Worm (Caenorhabditis elegans): ENCODE measurements around the gene R03G8.1.

DNA sequence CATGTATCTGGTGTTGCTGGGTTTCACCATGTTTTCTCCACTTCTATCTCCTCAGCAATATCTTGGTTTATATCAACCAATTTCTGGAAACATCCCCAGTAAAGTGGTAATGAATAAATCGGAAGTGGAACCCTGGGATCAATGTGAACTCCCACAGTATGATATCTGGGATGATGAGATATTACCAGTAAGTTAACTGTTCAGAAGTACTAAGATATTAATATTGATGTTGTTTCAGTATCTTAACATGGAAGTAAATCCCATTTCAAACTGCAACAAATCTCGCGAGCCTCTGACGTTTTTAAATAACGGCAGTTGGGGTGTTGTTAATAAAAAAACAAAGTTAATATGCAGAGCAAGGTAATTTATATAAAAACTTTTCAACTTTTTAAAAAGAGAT, 6.8 kb downstream of the R03G8.1 start:
- TF ChIP-seq unc-39 (tag; optimal IDR thresholded peaks at IDR 0.05), result no peak
- TF ChIP-seq elt-3 (tag; optimal IDR thresholded peaks at IDR 0.05), result no peak
- no peak for TF ChIP-seq lin-13 (tag; optimal IDR thresholded peaks at IDR 0.05)
- TF ChIP-seq mab-5 (tag; optimal IDR thresholded peaks at IDR 0.05), result no peak
- no peak for TF ChIP-seq nhr-28 (tag; optimal IDR thresholded peaks at IDR 0.05)
- TF ChIP-seq ceh-43 (GFP tag; optimal IDR thresholded peaks at IDR 0.05), result no peak
- TF ChIP-seq drap-1 (GFP tag; optimal IDR thresholded peaks at IDR 0.05), result no peak
